Fruit fly (Drosophila melanogaster) whole organism, adult: ENCODE results near the gene CG14247.

Experiments
- CG11617 ChIP-seq: fragments of 200-800 bp; sonication (Bioruptor generic); optimal IDR thresholded peaks from 2 replicates; lab custom pipeline; 2017; ENCODE audit warnings: mild to moderate bottlenecking, missing biosample characterization, missing genetic modification reagents, missing genetic modification characterization
- CG12768 ChIP-seq: fragments of 200-800 bp; sonication (Bioruptor generic); optimal IDR thresholded peaks from 2 replicates; lab custom pipeline; 2017; ENCODE audit warnings: missing biosample characterization, missing genetic modification characterization, mild to moderate bottlenecking, moderate library complexity, missing genetic modification reagents
- CG7045 ChIP-seq: fragments of 200-800 bp; sonication (Bioruptor generic); optimal IDR thresholded peaks from 2 replicates; lab custom pipeline; 2017; ENCODE audit warnings: missing biosample characterization, mild to moderate bottlenecking, missing genetic modification characterization
- Crg-1 ChIP-seq: fragments of 200-800 bp; sonication (Bioruptor generic); optimal IDR thresholded peaks from 2 replicates; lab custom pipeline; 2016; ENCODE audit warnings: missing biosample characterization, missing genetic modification characterization
- cic ChIP-seq: fragments of 200-800 bp; sonication (Bioruptor generic); optimal IDR thresholded peaks from 2 replicates; lab custom pipeline; 2017; ENCODE audit warnings: missing biosample characterization, mild to moderate bottlenecking, missing genetic modification characterization, moderate library complexity
- cnc ChIP-seq, 2 experiments: fragments of >200 bp; optimal IDR thresholded peaks; 2 replicates each; lab custom pipeline; 2017
- pad ChIP-seq: fragments of 200-800 bp; sonication (Bioruptor generic); optimal IDR thresholded peaks from 3 replicates; lab custom pipeline; 2017; ENCODE audit warnings: missing biosample characterization, missing genetic modification characterization, mild to moderate bottlenecking, moderate library complexity, missing genetic modification reagents
- toe ChIP-seq: fragments of 200-800 bp; sonication (Bioruptor generic); optimal IDR thresholded peaks from 2 replicates; lab custom pipeline; 2016; ENCODE audit warnings: missing biosample characterization, missing genetic modification characterization

dm6 chr3R:26728427-26728826 is 9.0 kb upstream of the CG14247 start, which contains the start of gene CG14245:
- TF ChIP-seq Crg-1: no peak
- TF ChIP-seq CG7045 (GFP tag; lab: Kevin White, UChicago): no peak
- no peak for TF ChIP-seq toe
- no peak for TF ChIP-seq cic (GFP tag; lab: Kevin White, UChicago)
- TF ChIP-seq pad (GFP tag; lab: Kevin White, UChicago): no peak
- TF ChIP-seq CG11617 (GFP tag; lab: Kevin White, UChicago): no peak
- no peak for TF ChIP-seq CG12768 (GFP tag; lab: Kevin White, UChicago)
- TF ChIP-seq cnc (optimal IDR thresholded peaks at IDR 0.05; lab: Kevin White, UChicago): no peak
